Worm (Caenorhabditis elegans): Measurements from ENCODE around the gene xrn-1.

- TF ChIP-seq mxl-3 (GFP tag; optimal IDR thresholded peaks at IDR 0.05) (no peak), jun-1 (tag; optimal IDR thresholded peaks at IDR 0.05) (no peak), R02D3.7 (tag; optimal IDR thresholded peaks at IDR 0.05) (no peak), pqm-1 (tag; optimal IDR thresholded peaks at IDR 0.05) (no peak), ama-1 (optimal IDR thresholded peaks at IDR 0.05) (no peak), snpc-4 (tag; optimal IDR thresholded peaks at IDR 0.05) (no peak), ZK546.5 (tag; optimal IDR thresholded peaks at IDR 0.05) (no peak), F10B5.3 (tag; optimal IDR thresholded peaks at IDR 0.05) (no peak)
These were observed 25.9 kb downstream of the xrn-1 start, which contains the start of gene col-87 for ce11 chrII:14094590-14094989.

Data from whole organism, L4 larva.